Fruit fly (Drosophila melanogaster) whole organism, wandering third instar larva: ENCODE data around the gene CG32625.

Experiments
- Abd-B ChIP-seq: fragments of >200 bp; optimal IDR thresholded peaks from 2 replicates; lab custom pipeline; 2017; ENCODE audit warnings: missing biosample characterization, missing genetic modification characterization
- CrebA ChIP-seq: fragments of 200-800 bp; sonication (Bioruptor generic); optimal IDR thresholded peaks from 2 replicates; lab custom pipeline; 2016; ENCODE audit warnings: missing biosample characterization, mild to moderate bottlenecking, missing genetic modification characterization, borderline replicate concordance
- Dfd ChIP-seq: fragments of >200 bp; optimal IDR thresholded peaks from 2 replicates; lab custom pipeline; 2017; ENCODE audit warnings: missing biosample characterization, missing genetic modification characterization
- OdsH ChIP-seq: fragments of 200-800 bp; sonication (Bioruptor generic); optimal IDR thresholded peaks from 2 replicates; lab custom pipeline; 2016; ENCODE audit warnings: missing biosample characterization, mild to moderate bottlenecking, missing genetic modification characterization
- Sp1 ChIP-seq: fragments of 200-800 bp; sonication (Bioruptor generic); optimal IDR thresholded peaks from 3 replicates; lab custom pipeline; 2019; ENCODE audit warnings: missing biosample characterization, mild to moderate bottlenecking, missing genetic modification characterization, moderate library complexity
- dsf ChIP-seq: sonication (Bioruptor generic); optimal IDR thresholded peaks from 2 replicates; lab custom pipeline; 2016; ENCODE audit warnings: missing biosample characterization, missing genetic modification characterization, borderline replicate concordance
- foxo ChIP-seq, 2 experiments: fragments of 200-800 bp; sonication (Bioruptor generic); optimal IDR thresholded peaks; 2 replicates in 1 of 2; 3 replicates in 1 of 2; lab custom pipeline; 2016 to 2017; ENCODE audit warnings: missing biosample characterization in 2 of 2, missing genetic modification characterization in 2 of 2
- jim ChIP-seq: fragments of 175-275, 200-325 bp; sonication (Bioruptor generic); optimal IDR thresholded peaks from 2 replicates; lab custom pipeline; 2016; ENCODE audit warnings: missing biosample characterization, mild to moderate bottlenecking, missing genetic modification characterization
- lola ChIP-seq: fragments of >200 bp; optimal IDR thresholded peaks from 2 replicates; lab custom pipeline; 2017; ENCODE audit warnings: missing biosample characterization, missing genetic modification characterization
- psq ChIP-seq: fragments of 200-800 bp; sonication (Bioruptor generic); optimal IDR thresholded peaks from 3 replicates; lab custom pipeline; 2017; ENCODE audit warnings: missing biosample characterization, mild to moderate bottlenecking, missing genetic modification characterization, moderate library complexity
- usp ChIP-seq: fragments of >200 bp; optimal IDR thresholded peaks from 2 replicates; lab custom pipeline; 2017; ENCODE audit warnings: missing biosample characterization, missing genetic modification characterization

DNA sequence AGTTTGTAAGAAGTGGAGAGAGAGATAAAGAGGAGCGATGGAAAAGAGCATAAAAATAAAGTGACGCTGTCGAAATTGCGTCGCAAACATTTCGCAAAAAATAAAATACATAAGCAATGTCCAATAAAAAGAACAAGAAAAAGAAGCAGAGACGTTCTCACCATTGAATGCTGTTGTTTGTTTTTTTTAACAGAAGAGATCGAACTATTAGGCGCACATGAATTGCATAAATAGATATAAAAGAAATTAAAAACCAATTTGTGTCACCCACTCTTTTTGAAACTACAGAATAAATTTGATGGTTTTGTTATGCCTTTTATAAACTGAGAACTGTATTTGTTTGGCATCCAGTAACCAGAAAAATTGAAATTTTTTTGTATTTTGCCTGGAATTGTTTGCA, 2.9 kb downstream of the CG32625 start:
- no peak for TF ChIP-seq foxo (GFP tag; optimal IDR thresholded peaks at IDR 0.05; lab: Kevin White, UChicago)
- no peak for TF ChIP-seq dsf (GFP tag; lab: Kevin White, UChicago)
- no peak for TF ChIP-seq Sp1 (GFP tag; lab: Kevin White, UChicago)
- TF ChIP-seq usp, result no peak
- no peak for TF ChIP-seq lola (GFP tag; lab: Kevin White, UChicago)
- TF ChIP-seq jim (GFP tag; lab: Kevin White, UChicago), result no peak
- TF ChIP-seq psq (GFP tag; lab: Kevin White, UChicago), result no peak
- TF ChIP-seq OdsH (GFP tag; lab: Kevin White, UChicago), result no peak
- no peak for TF ChIP-seq CrebA (GFP tag; lab: Kevin White, UChicago)
- no peak for TF ChIP-seq Abd-B (GFP tag; lab: Kevin White, UChicago)
- TF ChIP-seq Dfd (GFP tag; lab: Kevin White, UChicago), result no peak
